Fruit fly (Drosophila melanogaster): ENCODE results near the gene RluA-2.

Gene RluA-2

dm6 chr2L:10519225-10519624 is 42.4 kb downstream of the RluA-2 start (continued):
- TF ChIP-seq az2 (GFP tag; optimal IDR thresholded peaks at IDR 0.05) (no peak), CG6272 (GFP tag; IDR thresholded peaks at IDR 0.05) (0 out of 2 replicates have a peak, but pooled peaks have one; percentile 32), phol (tag; optimal IDR thresholded peaks at IDR 0.05) (peak; percentile 47), CG6689 (GFP tag; IDR thresholded peaks at IDR 0.05) (peak; percentile 51), CG34376 (GFP tag; optimal IDR thresholded peaks at IDR 0.05) (no peak), Lim3 (GFP tag; IDR thresholded peaks at IDR 0.05) (no peak), tx (GFP tag; optimal IDR thresholded peaks at IDR 0.05) (no peak), luna (GFP tag; optimal IDR thresholded peaks at IDR 0.05) (no peak), Scr (GFP tag; IDR thresholded peaks at IDR 0.05; ENCODE audit: partially characterized antibody) (no peak), chif (GFP tag; optimal IDR thresholded peaks at IDR 0.05) (peak in 1 of 2 experiments; percentile 38), fd102C (GFP tag; optimal IDR thresholded peaks at IDR 0.05) (no peak), grau (tag; optimal IDR thresholded peaks at IDR 0.05) (peak; percentile 71), CG3726 (GFP tag; IDR thresholded peaks at IDR 0.05) (no peak)

dm6 chr2L:10522174-10522893 is 45.5 kb downstream of the RluA-2 start:
- TF ChIP-seq CG4328 (GFP tag; optimal IDR thresholded peaks at IDR 0.05) = no peak
- no peak for TF ChIP-seq mirr (GFP tag; optimal IDR thresholded peaks at IDR 0.05)
- TF ChIP-seq gem (tag; optimal IDR thresholded peaks at IDR 0.05) = peak; percentile 81
- TF ChIP-seq pho (GFP tag; optimal IDR thresholded peaks at IDR 0.05) = no peak
- peak; percentile 38 for TF ChIP-seq Fer3 (tag; optimal IDR thresholded peaks at IDR 0.05)
- no peak for TF ChIP-seq CG12071 (GFP tag; optimal IDR thresholded peaks at IDR 0.05)
- no peak for TF ChIP-seq prd (optimal IDR thresholded peaks at IDR 0.05)
- peak; percentile 71; the same call in 2 of the 3 replicates for TF ChIP-seq prd (GFP tag; IDR thresholded peaks at IDR 0.05)
- TF ChIP-seq hbn (GFP tag; IDR thresholded peaks at IDR 0.05; ENCODE audit: partially characterized antibody) = no peak
- TF ChIP-seq CTCF (GFP tag; optimal IDR thresholded peaks at IDR 0.05) = no peak
- TF ChIP-seq CG10565 (GFP tag; optimal IDR thresholded peaks at IDR 0.05) = no peak
- TF ChIP-seq Ets65A (GFP tag) = peak; percentile 66
- TF ChIP-seq CG4424 (GFP tag; optimal IDR thresholded peaks at IDR 0.05) = peak; percentile 38
- TF ChIP-seq tx (GFP tag; optimal IDR thresholded peaks at IDR 0.05) = no peak
- TF ChIP-seq Spps (tag; optimal IDR thresholded peaks at IDR 0.05) = no peak
- no peak for TF ChIP-seq CG6272 (GFP tag; IDR thresholded peaks at IDR 0.05)
- TF ChIP-seq Myb (GFP tag; optimal IDR thresholded peaks at IDR 0.05) = no peak
- peak; percentile 74 for TF ChIP-seq lab (GFP tag; optimal IDR thresholded peaks at IDR 0.05)
- TF ChIP-seq tna (GFP tag; IDR thresholded peaks at IDR 0.05; ENCODE audit: partially characterized antibody) = no peak
- TF ChIP-seq Adf1 (GFP tag; IDR thresholded peaks at IDR 0.05) = peak; percentile 25; the same call in 1 of the 2 replicates
- no peak for TF ChIP-seq fd64A (GFP tag; optimal IDR thresholded peaks at IDR 0.05)
- TF ChIP-seq CG2129 (GFP tag; IDR thresholded peaks at IDR 0.05; ENCODE audit: partially characterized antibody) = no peak
- no peak for TF ChIP-seq CG18764 (GFP tag; optimal IDR thresholded peaks at IDR 0.05)
- no peak for TF ChIP-seq CG14965 (GFP tag; optimal IDR thresholded peaks at IDR 0.05; ENCODE audit: borderline replicate concordance)
- TF ChIP-seq CG17361 (GFP tag; IDR thresholded peaks at IDR 0.05) = peak; percentile 83
- TF ChIP-seq mld (GFP tag; IDR thresholded peaks at IDR 0.05; ENCODE audit: partially characterized antibody) = no peak
- no peak for TF ChIP-seq gt (GFP tag; IDR thresholded peaks at IDR 0.05)
- no peak for TF ChIP-seq amos (GFP tag; IDR thresholded peaks at IDR 0.05; ENCODE audit: partially characterized antibody)
- peak; percentile 75 for TF ChIP-seq grau (tag; optimal IDR thresholded peaks at IDR 0.05)
- no peak for TF ChIP-seq CG17612 (GFP tag; IDR thresholded peaks at IDR 0.05)
- TF ChIP-seq danr (GFP tag; IDR thresholded peaks at IDR 0.05) = peak; percentile 51
- peak; percentile 22 for TF ChIP-seq lilli (GFP tag; optimal IDR thresholded peaks at IDR 0.05)
- TF ChIP-seq trem (tag; optimal IDR thresholded peaks at IDR 0.05) = no peak
- TF ChIP-seq YL-1 (GFP tag; optimal IDR thresholded peaks at IDR 0.05) = no peak
- no peak for TF ChIP-seq bigmax (GFP tag; optimal IDR thresholded peaks at IDR 0.05)
- TF ChIP-seq CG1603 (tag; optimal IDR thresholded peaks at IDR 0.05) = no peak
- TF ChIP-seq Scr (GFP tag; IDR thresholded peaks at IDR 0.05; ENCODE audit: partially characterized antibody) = no peak
- TF ChIP-seq Fer1 (GFP tag; optimal IDR thresholded peaks at IDR 0.05) = peak; percentile 63
- TF ChIP-seq CG4820 (GFP tag; optimal IDR thresholded peaks at IDR 0.05) = peak; percentile 51
- no peak for TF ChIP-seq ham (GFP tag; IDR thresholded peaks at IDR 0.05)
